Worm (Caenorhabditis elegans): ENCODE measurements around the gene ZK370.6.

The ZK370.6 gene

DNA sequence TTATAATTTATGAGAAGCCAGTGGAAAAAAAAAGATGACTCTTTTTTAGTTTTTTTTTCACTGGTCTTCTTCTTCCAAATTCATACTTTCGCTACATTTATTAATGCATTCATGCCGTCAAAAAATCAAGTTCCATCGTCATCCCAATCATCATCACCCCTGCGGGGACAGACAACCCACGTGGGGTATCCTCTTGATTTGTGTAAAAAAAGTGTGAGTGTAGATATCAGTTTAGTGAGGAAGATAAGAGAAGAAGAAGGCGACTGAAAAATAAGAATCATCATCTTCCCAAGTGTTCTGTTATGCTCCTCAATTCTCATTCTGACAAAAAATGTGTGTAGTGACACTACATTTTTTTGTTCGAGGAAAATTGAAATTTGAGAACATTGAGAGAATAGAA lies 11.7 kb downstream of the ZK370.6 start:
- TF ChIP-seq F22D6.2 (tag; optimal IDR thresholded peaks at IDR 0.05) (no peak), lsy-27 (tag; optimal IDR thresholded peaks at IDR 0.05; ENCODE audit: borderline replicate concordance, insufficient read depth) (no peak), snpc-3.4 (tag; optimal IDR thresholded peaks at IDR 0.05) (no peak), hrde-1 (tag; optimal IDR thresholded peaks at IDR 0.05; ENCODE audit: borderline replicate concordance) (no peak), akir-1 (GFP tag; optimal IDR thresholded peaks at IDR 0.05) (no peak), nfya-2 (GFP tag; IDR thresholded peaks at IDR 0.05) (no peak), attf-6 (GFP tag; IDR thresholded peaks at IDR 0.05) (no peak), mxl-1 (tag; optimal IDR thresholded peaks at IDR 0.05) (no peak), nhr-179 (tag; optimal IDR thresholded peaks at IDR 0.05) (no peak), cebp-1 (GFP tag; IDR thresholded peaks at IDR 0.05) (no peak), cebp-1 (tag; optimal IDR thresholded peaks at IDR 0.05) (no peak), F49E8.2 (tag; optimal IDR thresholded peaks at IDR 0.05; ENCODE audit: insufficient read depth) (no peak), tlf-1 (GFP tag; optimal IDR thresholded peaks at IDR 0.05) (no peak), T26A5.8 (tag; optimal IDR thresholded peaks at IDR 0.05) (no peak), D2030.7 (GFP tag; IDR thresholded peaks at IDR 0.05) (no peak), somi-1 (GFP tag; optimal IDR thresholded peaks at IDR 0.05) (peak; percentile 8), C06A6.2 (GFP tag; conservative IDR thresholded peaks at IDR 0.05) (peak; percentile 49; the same call in 1 of the 2 replicates), snpc-1.1 (tag; optimal IDR thresholded peaks at IDR 0.05; ENCODE audit: insufficient read depth) (no peak), nfya-1 (tag; optimal IDR thresholded peaks at IDR 0.05; ENCODE audit: borderline replicate concordance, insufficient read depth) (no peak)

DNA sequence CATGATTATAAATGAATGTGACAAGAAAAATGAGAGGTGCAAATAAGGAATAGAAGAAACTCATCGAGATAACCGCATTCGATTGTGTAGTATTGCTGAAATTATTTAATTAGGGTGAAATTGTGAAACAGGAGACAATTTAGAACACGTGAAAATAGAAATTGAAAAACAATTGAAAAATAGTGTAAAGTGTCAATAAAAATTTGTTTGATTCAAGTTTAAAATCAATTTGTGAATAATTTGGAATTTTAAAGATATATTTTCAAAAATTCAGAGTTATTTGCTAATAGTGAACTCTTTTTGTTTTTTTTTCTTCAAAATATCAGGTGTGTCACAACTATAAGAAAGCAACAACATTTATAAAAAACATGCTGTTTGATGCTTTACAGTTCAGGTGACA lies 12.3 kb downstream of the ZK370.6 start, which contains the start of gene ZK370.4:
Gene ZK370.4 (minus strand): TSS at position 101 of the 400 bp plus-strand sequence.
- TF ChIP-seq snpc-4 (GFP tag; optimal IDR thresholded peaks at IDR 0.05) = no peak
- no peak for TF ChIP-seq snpc-4 (tag; optimal IDR thresholded peaks at IDR 0.05)
- TF ChIP-seq hlh-26 (GFP tag; conservative IDR thresholded peaks at IDR 0.05) = no peak

DNA sequence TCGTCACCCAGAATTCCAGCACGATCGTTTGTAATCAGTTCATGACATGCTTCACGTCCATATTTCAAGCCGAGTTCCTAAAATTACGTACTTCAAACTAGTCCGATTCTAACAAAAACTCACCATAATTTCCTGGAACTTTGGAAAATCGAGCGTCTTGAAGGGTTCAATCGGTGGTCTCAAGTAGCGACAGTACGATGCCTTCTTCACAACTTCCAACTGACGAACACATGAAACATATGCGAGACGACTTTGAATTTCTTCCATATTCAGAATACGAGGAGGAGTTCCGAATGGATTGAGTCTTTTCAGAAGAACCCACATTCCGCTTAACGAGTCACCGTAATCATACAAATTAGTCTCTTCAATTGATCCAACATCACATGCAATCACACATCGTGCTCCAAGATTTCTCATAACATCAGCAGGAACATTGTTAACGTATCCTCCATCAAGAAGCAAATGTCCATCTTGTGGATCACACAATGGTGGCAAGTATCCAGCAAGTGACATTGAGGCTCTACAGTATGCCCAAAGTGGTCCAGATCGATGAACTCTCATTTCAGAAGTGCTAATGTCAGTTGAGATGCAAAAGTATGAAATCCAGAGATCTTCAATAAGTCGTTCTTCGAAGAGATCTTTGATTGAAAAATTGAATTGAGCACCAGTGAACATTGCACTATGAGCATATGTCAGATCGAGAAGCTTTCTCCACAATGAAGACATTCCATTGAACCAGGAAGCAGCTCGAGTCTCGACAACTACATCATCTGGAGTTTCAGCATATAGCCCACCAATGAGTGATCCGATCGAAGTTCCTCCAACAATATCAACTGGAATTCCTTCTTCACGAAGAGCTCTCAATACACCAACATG lies 17.4 kb downstream of the ZK370.6 start:
- TF ChIP-seq attf-5 (GFP tag; optimal IDR thresholded peaks at IDR 0.05) (no peak), hmg-1.2 (GFP tag; IDR thresholded peaks at IDR 0.05) (no peak), hlh-12 (tag; optimal IDR thresholded peaks at IDR 0.05) (no peak), ztf-22 (GFP tag; optimal IDR thresholded peaks at IDR 0.05) (no peak), Y95B8A.8 (GFP tag; IDR thresholded peaks at IDR 0.05) (no peak), snpc-3.4 (tag; optimal IDR thresholded peaks at IDR 0.05) (no peak), ceh-91 (GFP tag; IDR thresholded peaks at IDR 0.05) (no peak), egl-18 (GFP tag; IDR thresholded peaks at IDR 0.05) (no peak), lsl-1 (GFP tag; optimal IDR thresholded peaks at IDR 0.05) (no peak), nhr-27 (tag; optimal IDR thresholded peaks at IDR 0.05) (no peak), nfya-1 (tag; optimal IDR thresholded peaks at IDR 0.05; ENCODE audit: borderline replicate concordance, insufficient read depth) (no peak), hsf-1 (GFP tag; IDR thresholded peaks at IDR 0.05) (no peak), let-607 (tag; optimal IDR thresholded peaks at IDR 0.05) (no peak)

All from whole organism, young adult.